Fruit fly (Drosophila melanogaster) S2 (cell line): ENCODE results near the gene upd3.

Experiments
- CG8478 ChIP-seq: fragments of >200 bp; optimal IDR thresholded peaks from 2 replicates; lab custom pipeline; 2018
- CTCF ChIP-seq, 2 experiments: fragments of >200 bp; optimal IDR thresholded peaks; 2 replicates each; lab custom pipeline; 2018

- TF ChIP-seq CG8478 (lab: Kevin White, UChicago), result no peak
- no peak for TF ChIP-seq CTCF (optimal IDR thresholded peaks at IDR 0.05; lab: Kevin White, UChicago)
These were observed 8.2 kb downstream of the upd3 start for dm6 chrX:18285215-18285614.
